Fruit fly (Drosophila melanogaster): ENCODE data around the gene CG43362.

dm6 chr2L:18320933-18321332 lies 29.7 kb upstream of the CG43362 start:
- TF ChIP-seq CG15514 (GFP tag; optimal IDR thresholded peaks at IDR 0.05) (no peak), mam (GFP tag; optimal IDR thresholded peaks at IDR 0.05) (no peak), Hr39 (optimal IDR thresholded peaks at IDR 0.05) (no peak), zen (tag; optimal IDR thresholded peaks at IDR 0.05) (no peak), prd (optimal IDR thresholded peaks at IDR 0.05) (no peak), prd (GFP tag; IDR thresholded peaks at IDR 0.05) (no peak), en (GFP tag; optimal IDR thresholded peaks at IDR 0.05) (no peak), Abd-B (GFP tag; optimal IDR thresholded peaks at IDR 0.05) (no peak), ftz-f1 (GFP tag; optimal IDR thresholded peaks at IDR 0.05) (no peak), Dfd (GFP tag; optimal IDR thresholded peaks at IDR 0.05) (no peak), cato (GFP tag; optimal IDR thresholded peaks at IDR 0.05; ENCODE audit: borderline replicate concordance) (no peak)
